Worm (Caenorhabditis elegans) whole organism, early embryonic: ENCODE data around the gene kvs-3.
A peak's percentile ranks its signal among the peaks of the same experiment; 100 is the strongest.

Experiments
- B0310.2 ChIP-seq: sonication (generic microtip); optimal IDR thresholded peaks from 2 replicates; lab custom pipeline; 2016; ENCODE audit warnings: mild to moderate bottlenecking, missing genetic modification characterization, missing compliant biosample characterization
- F13C5.2 ChIP-seq: sonication (generic microtip); optimal IDR thresholded peaks from 2 replicates; lab custom pipeline; 2017; ENCODE audit warnings: mild to moderate bottlenecking, missing genetic modification characterization, inconsistent platforms, missing compliant biosample characterization
- aly-1 ChIP-seq: sonication (generic microtip); optimal IDR thresholded peaks from 2 replicates; lab custom pipeline; 2016; ENCODE audit warnings: missing genetic modification characterization, missing compliant biosample characterization
- ama-1 ChIP-seq: fragments of 150-350 bp; optimal IDR thresholded peaks from 2 replicates; lab custom pipeline; 2014
- ceh-13 ChIP-seq: fragments of 200-800 bp; sonication (Bioruptor generic); optimal IDR thresholded peaks from 2 replicates; lab custom pipeline; 2018; ENCODE audit warnings: mild to moderate bottlenecking, missing genetic modification characterization, missing compliant biosample characterization
- ceh-36 ChIP-seq: sonication (generic microtip); optimal IDR thresholded peaks from 2 replicates; lab custom pipeline; 2016; ENCODE audit warnings: missing genetic modification characterization, inconsistent platforms, missing compliant biosample characterization
- ets-7 ChIP-seq: sonication (generic microtip); optimal IDR thresholded peaks from 2 replicates; lab custom pipeline; 2016; ENCODE audit warnings: missing genotype, missing genetic modification characterization, missing compliant biosample characterization
- flt-1 ChIP-seq: fragments of 200-800 bp; sonication (Bioruptor generic); IDR thresholded peaks from 2 replicates; pipeline ENCODE4 v1.3.6; 2022; ENCODE audit warnings: missing genetic modification characterization, missing compliant biosample characterization
- hmbx-1 ChIP-seq: sonication (generic microtip); optimal IDR thresholded peaks from 2 replicates; lab custom pipeline; 2016; ENCODE audit warnings: mild to moderate bottlenecking, missing genetic modification characterization, missing compliant biosample characterization
- hmg-4 ChIP-seq: fragments of 200-800 bp; sonication (Bioruptor generic); optimal IDR thresholded peaks from 2 replicates; lab custom pipeline; 2018; ENCODE audit warnings: mild to moderate bottlenecking, missing genetic modification characterization, missing compliant biosample characterization
- hnd-1 ChIP-seq: sonication (generic microtip); optimal IDR thresholded peaks from 2 replicates; lab custom pipeline; 2016; ENCODE audit warnings: missing genetic modification characterization, missing compliant biosample characterization
- pes-1 ChIP-seq: fragments of 200-800 bp; sonication (Bioruptor generic); IDR thresholded peaks from 2 replicates; pipeline ENCODE4 v1.3.6; 2022; ENCODE audit warnings: missing genetic modification reagents, missing genetic modification characterization, missing compliant biosample characterization
- scrt-1 ChIP-seq: fragments of 200-800 bp; sonication (Bioruptor generic); IDR thresholded peaks from 2 replicates; pipeline ENCODE4 v1.3.6; 2022; ENCODE audit warnings: missing genetic modification characterization, missing compliant biosample characterization
- sea-1 ChIP-seq: fragments of 200-800 bp; sonication (Bioruptor generic); conservative IDR thresholded peaks from 2 replicates; pipeline ENCODE4 v1.3.6; 2022; ENCODE audit warnings: missing genetic modification characterization, missing compliant biosample characterization
- tbx-11 ChIP-seq: fragments of 200-800 bp; sonication (Bioruptor generic); IDR thresholded peaks from 2 replicates; pipeline ENCODE4 v1.3.6; 2022; ENCODE audit warnings: missing genetic modification characterization, missing compliant biosample characterization
- tbx-37 ChIP-seq: fragments of 200-800 bp; sonication (Bioruptor generic); conservative IDR thresholded peaks from 2 replicates; pipeline ENCODE4 v1.3.6; 2022; ENCODE audit warnings: missing genetic modification reagents, missing genetic modification characterization, missing compliant biosample characterization
- tra-4 ChIP-seq: sonication (generic microtip); optimal IDR thresholded peaks from 2 replicates; lab custom pipeline; 2017; ENCODE audit warnings: missing genetic modification characterization, missing compliant biosample characterization

Gene kvs-3

DNA sequence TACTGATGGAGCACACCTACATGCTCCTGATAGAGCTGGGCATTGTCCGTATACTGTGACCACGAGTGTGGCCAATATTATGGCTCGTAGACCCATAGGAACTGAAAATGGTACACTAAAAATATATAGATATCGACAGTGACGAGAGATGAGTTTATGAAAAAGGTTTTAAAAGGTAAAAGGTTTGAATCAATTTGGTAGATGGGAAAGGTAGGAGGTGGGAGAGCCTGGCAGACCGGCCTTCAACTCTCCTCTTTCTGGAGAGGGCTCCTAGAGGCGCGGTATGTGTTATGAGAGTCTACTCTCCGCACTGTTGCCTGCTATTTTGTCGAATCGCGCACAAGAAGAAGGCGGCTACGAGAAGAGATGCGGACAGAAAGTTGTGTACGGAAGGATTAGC, 30.7 kb upstream of the kvs-3 start, which contains the start of gene lron-2:
TSS of gene lron-2 (minus strand) at position 101 of the 400 bp plus-strand sequence.
- TF ChIP-seq ceh-13 (GFP tag; lab: Kevin White, UChicago) (no peak), hnd-1 (tag; lab: Kevin White, UChicago) (no peak), hmg-4 (GFP tag; lab: Kevin White, UChicago) (no peak), ama-1 (lab: Kevin White, UChicago) (no peak), ceh-36 (tag; lab: Kevin White, UChicago) (no peak), tbx-37 (no peak), hmbx-1 (no peak), tra-4 (tag; lab: Kevin White, UChicago) (no peak), aly-1 (tag; lab: Kevin White, UChicago) (no peak), tbx-11 (no peak), sea-1 (GFP tag; lab: Robert Waterston, UW) (no peak), B0310.2 (tag; lab: Kevin White, UChicago) (no peak), scrt-1 (GFP tag; lab: Robert Waterston, UW) (no peak), F13C5.2 (tag; lab: Kevin White, UChicago) (no peak), pes-1 (no peak), flt-1 (no peak), ets-7 (tag; lab: Kevin White, UChicago) (no peak)

DNA sequence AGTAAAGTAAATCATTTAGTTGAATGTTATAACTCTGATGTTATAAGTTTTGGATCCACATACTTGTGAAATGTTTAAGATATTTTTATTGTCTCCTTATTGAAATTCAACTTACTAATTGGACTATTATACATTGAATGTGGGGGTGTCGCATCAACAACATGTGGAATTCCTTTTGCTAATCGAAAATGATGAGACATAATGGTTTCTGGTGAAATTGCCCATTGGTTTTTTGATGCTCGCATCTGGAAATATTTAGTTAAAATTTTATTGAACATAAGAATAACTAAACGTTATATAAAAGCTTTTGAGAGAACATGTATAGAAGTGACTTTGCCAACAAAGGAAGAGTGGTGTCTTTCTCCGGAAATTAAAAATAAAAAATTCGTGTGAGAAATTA, 26.2 kb upstream of the kvs-3 start, which contains the start of gene ZK682.7:
TSS of gene ZK682.7 (minus strand) at position 247 of the 400 bp plus-strand sequence.
- TF ChIP-seq ceh-13 (GFP tag; lab: Kevin White, UChicago) (no peak), tbx-37 (no peak)

DNA sequence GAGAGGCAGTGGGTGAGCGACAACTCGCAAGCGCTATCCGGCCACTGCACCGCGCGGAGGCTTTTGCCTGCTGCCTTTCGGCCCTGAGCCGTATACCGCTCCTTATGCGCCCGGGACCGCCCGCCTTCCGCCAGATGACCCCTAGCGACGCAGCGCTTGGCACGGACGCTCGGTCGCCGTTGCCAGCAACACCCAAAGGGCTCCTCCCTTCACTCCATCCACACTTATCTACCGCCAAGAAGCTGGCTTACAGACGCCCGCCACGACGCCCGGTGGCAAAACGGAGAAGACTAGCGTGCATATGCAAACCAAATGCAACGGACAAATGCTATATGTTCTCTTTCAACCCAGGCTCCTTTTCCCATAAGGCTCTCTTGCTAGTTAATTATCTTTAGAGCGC, 24.8 kb upstream of the kvs-3 start:
- TF ChIP-seq hmg-4 (GFP tag; lab: Kevin White, UChicago) (peak; percentile 47), scrt-1 (GFP tag; lab: Robert Waterston, UW) (0 out of 2 replicates have a peak, but pooled peaks have one; percentile 41), ceh-13 (GFP tag; lab: Kevin White, UChicago) (no peak)

DNA sequence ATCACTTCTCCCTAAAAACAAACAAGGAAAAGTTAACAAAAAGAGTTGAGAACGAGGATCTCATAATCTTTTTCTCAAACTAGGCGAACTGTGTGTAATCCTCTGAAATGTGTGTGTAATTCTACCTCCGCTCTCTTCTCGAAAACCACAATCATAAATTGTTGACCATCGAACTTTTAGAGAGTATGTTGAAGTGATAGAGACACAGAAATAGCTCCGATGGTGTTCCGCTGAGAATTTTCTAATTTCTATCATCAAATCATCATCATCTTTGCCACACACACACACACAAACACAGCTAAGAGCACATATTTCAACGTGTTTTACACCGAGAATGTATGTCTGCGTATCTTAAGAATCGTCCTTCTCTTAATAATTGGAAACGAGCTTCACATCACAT, 22.5 kb upstream of the kvs-3 start:
- TF ChIP-seq tbx-11, result no peak
- TF ChIP-seq ceh-13 (GFP tag; lab: Kevin White, UChicago), result no peak
- no peak for TF ChIP-seq hmg-4 (GFP tag; lab: Kevin White, UChicago)
- TF ChIP-seq hnd-1 (tag; lab: Kevin White, UChicago), result no peak
- no peak for TF ChIP-seq ets-7 (tag; lab: Kevin White, UChicago)
- no peak for TF ChIP-seq flt-1
- no peak for TF ChIP-seq F13C5.2 (tag; lab: Kevin White, UChicago)
- no peak for TF ChIP-seq ceh-36 (tag; lab: Kevin White, UChicago)
- TF ChIP-seq tbx-37, result no peak
- no peak for TF ChIP-seq B0310.2 (tag; lab: Kevin White, UChicago)
- TF ChIP-seq sea-1 (GFP tag; lab: Robert Waterston, UW), result no peak
- TF ChIP-seq hmbx-1, result no peak
- no peak for TF ChIP-seq tra-4 (tag; lab: Kevin White, UChicago)
- TF ChIP-seq aly-1 (tag; lab: Kevin White, UChicago), result no peak
- no peak for TF ChIP-seq pes-1

DNA sequence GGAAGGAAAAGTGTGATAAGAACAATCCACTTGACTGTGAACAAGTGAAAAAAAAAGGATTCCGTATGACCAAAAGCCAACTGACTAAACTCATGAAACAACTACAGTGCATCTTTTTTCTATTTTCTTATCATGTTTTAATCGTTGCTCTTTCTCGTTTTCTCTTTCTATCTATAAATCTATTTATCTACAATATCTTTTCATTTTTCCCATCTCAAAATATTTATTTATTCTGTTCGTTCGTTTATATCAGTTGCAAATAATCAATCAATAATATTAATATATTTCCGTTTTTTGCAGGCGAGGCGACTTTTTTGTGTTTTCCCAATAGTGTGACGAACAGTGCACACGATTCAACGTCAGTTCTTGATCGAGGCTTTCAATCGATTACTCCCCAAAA, 20.8 kb upstream of the kvs-3 start, which contains the start of gene F44A2.5:
TSS of gene F44A2.5 (plus strand) at position 301 of the 400 bp plus-strand sequence.
- TF ChIP-seq hmbx-1 (no peak), B0310.2 (tag; lab: Kevin White, UChicago) (no peak), F13C5.2 (tag; lab: Kevin White, UChicago) (no peak), tbx-11 (no peak), ets-7 (tag; lab: Kevin White, UChicago) (no peak), pes-1 (no peak), ceh-13 (GFP tag; lab: Kevin White, UChicago) (no peak), hmg-4 (GFP tag; lab: Kevin White, UChicago) (no peak), scrt-1 (GFP tag; lab: Robert Waterston, UW) (no peak), hnd-1 (tag; lab: Kevin White, UChicago) (no peak), ama-1 (lab: Kevin White, UChicago) (no peak), ceh-36 (tag; lab: Kevin White, UChicago) (no peak), tra-4 (tag; lab: Kevin White, UChicago) (no peak), sea-1 (GFP tag; lab: Robert Waterston, UW) (no peak), aly-1 (tag; lab: Kevin White, UChicago) (no peak), flt-1 (no peak), tbx-37 (no peak)

DNA sequence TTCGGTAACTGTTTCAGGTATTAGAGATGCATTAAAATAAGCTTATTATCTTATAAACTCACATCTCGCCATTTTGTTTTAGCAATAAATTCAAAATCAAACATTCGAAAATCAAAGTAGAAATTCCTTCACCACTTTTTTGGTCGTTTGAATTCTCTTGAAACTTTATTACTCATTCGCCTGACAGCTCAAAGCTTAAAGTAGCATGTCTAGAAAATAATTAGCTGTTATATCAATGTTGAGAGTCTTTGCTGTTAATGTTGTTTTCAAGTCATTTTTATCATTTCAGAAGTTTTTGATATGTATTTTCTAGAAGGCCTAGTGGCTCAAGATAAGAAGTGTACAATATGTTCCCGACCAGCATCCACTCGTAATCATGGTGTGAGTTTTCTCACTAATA, 15.1 kb upstream of the kvs-3 start, which contains the start of gene nhr-39:
TSS of gene nhr-39 (plus strand) at position 301 of the 400 bp plus-strand sequence.
- no peak for TF ChIP-seq pes-1
- TF ChIP-seq tbx-37, result no peak
- TF ChIP-seq hmbx-1, result no peak
- TF ChIP-seq F13C5.2 (tag; lab: Kevin White, UChicago), result no peak
- no peak for TF ChIP-seq hnd-1 (tag; lab: Kevin White, UChicago)
- TF ChIP-seq aly-1 (tag; lab: Kevin White, UChicago), result no peak

DNA sequence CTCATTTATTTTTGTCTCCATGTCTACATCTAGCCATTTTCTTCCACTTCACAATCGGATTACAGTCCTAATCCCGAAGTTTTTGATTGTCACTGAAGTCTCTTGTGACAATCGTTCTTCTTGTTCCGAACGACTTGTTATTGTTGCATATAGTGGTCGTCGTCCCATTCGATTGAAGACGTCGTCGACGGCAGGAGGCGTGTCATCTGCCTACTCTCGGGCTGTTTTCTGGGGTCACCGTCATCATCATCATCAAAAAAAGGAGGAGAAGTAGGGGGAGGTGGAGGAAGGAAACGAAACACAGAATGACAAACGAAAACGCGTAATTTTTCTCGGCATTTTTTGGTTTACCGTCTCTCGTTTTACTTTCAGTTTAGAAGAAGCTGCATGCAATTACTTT, 13.0 kb upstream of the kvs-3 start, which contains the start of gene F44A2.3:
TSS of gene F44A2.3 (plus strand) at position 301 of the 400 bp plus-strand sequence.
- TF ChIP-seq ceh-36 (tag; lab: Kevin White, UChicago) (no peak), tbx-11 (no peak), pes-1 (no peak), hnd-1 (tag; lab: Kevin White, UChicago) (no peak), F13C5.2 (tag; lab: Kevin White, UChicago) (no peak), tra-4 (tag; lab: Kevin White, UChicago) (no peak), ets-7 (tag; lab: Kevin White, UChicago) (no peak), scrt-1 (GFP tag; lab: Robert Waterston, UW) (no peak), ama-1 (lab: Kevin White, UChicago) (no peak), hmg-4 (GFP tag; lab: Kevin White, UChicago) (no peak), hmbx-1 (no peak), sea-1 (GFP tag; lab: Robert Waterston, UW) (no peak)

DNA sequence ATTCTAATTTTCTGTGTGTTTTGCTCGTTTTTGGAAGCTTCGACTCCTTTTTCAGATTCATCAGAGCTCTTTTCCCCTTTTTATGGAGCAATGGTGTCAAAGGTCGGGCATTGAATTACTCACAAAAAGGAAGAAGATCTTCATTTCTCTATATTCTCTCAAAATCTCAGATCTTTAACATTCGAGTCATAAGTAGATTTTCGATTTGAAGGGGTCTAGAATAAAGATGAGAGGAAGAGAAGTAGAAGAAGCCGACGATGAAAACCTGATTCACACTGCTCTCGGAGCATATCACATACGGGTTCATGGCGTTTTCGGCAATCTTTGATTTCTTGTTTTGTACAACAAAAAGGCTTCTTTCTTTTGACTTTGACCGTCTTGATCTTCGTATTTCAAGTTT, 5.7 kb upstream of the kvs-3 start:
- TF ChIP-seq hmbx-1 (no peak), tbx-11 (no peak), ceh-13 (GFP tag; lab: Kevin White, UChicago) (no peak), aly-1 (tag; lab: Kevin White, UChicago) (no peak)
